Worm (Caenorhabditis elegans): ENCODE results near the gene ZC239.3.

DNA sequence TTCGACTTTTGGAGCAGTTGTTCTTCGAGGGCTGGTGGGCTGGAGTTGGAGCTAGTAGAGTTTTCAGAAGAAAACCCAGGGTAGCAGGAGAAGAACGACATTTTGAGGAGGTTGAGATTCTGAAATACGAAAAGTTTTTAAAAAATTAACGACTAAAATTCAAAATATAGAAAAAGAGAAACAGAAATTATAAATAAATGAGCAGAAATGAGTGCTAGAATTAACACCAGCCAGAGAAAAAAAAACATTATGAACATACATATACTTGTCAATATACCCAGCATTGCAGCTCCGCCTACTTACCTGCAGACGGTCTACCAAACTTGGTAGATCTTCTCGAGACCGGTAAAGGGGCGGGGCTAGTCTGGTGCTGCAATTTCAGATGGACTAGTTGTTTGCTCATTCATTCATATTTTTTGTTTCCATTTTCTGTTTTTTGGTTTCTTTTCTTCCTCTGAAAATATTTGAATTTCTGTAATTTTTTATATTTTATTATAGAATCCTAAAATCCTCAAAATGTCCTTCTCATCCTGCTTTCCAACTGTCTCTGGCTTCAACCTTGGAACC, 9.4 kb upstream of the ZC239.3 start, which contains the start of the genes ZC239.20 and ZC239.21:
- TF ChIP-seq F55B11.4 (tag; optimal IDR thresholded peaks at IDR 0.05; ENCODE audit: borderline replicate concordance, insufficient read depth) (no peak), let-526 (GFP tag; IDR thresholded peaks at IDR 0.05) (no peak), Y95B8A.8 (GFP tag; IDR thresholded peaks at IDR 0.05) (no peak), ama-1 (optimal IDR thresholded peaks at IDR 0.05) (no peak), ama-1 (GFP tag; optimal IDR thresholded peaks at IDR 0.05) (no peak), mxl-1 (tag; optimal IDR thresholded peaks at IDR 0.05) (no peak), F22D6.2 (tag; optimal IDR thresholded peaks at IDR 0.05) (no peak), unc-130 (GFP tag; optimal IDR thresholded peaks at IDR 0.05) (no peak), lin-54 (GFP tag; optimal IDR thresholded peaks at IDR 0.05) (no peak), ets-4 (GFP tag; optimal IDR thresholded peaks at IDR 0.05) (no peak), ceh-79 (tag; optimal IDR thresholded peaks at IDR 0.05) (no peak), unc-62 (GFP tag; optimal IDR thresholded peaks at IDR 0.05) (no peak), snpc-4 (GFP tag; optimal IDR thresholded peaks at IDR 0.05) (no peak), snpc-4 (tag; optimal IDR thresholded peaks at IDR 0.05) (no peak)

Measured in whole organism, young adult.